Fruit fly (Drosophila melanogaster) whole organism, embryonic: ENCODE measurements around the gene CG13850.

Experiments used
- Ada2b ChIP-seq: fragments of 200-800 bp; sonication (Bioruptor generic); IDR thresholded peaks from 2 replicates; pipeline ENCODE4 v1.3.6; 2022; ENCODE audit warnings: missing biosample characterization, missing genetic modification characterization
- Asciz ChIP-seq: fragments of 200-800 bp; sonication (Bioruptor generic); optimal IDR thresholded peaks from 2 replicates; lab custom pipeline; 2017; ENCODE audit warnings: missing biosample characterization, mild to moderate bottlenecking, missing genetic modification characterization, missing genetic modification reagents
- Bgb ChIP-seq: fragments of 200-800 bp; sonication (Bioruptor generic); IDR thresholded peaks from 2 replicates; pipeline ENCODE4 v1.3.6; 2022; ENCODE audit warnings: missing biosample characterization, missing genetic modification characterization; ENCODE audit not compliant: partially characterized antibody
- Blimp-1 ChIP-seq: fragments of 200-800 bp; sonication (Bioruptor generic); optimal IDR thresholded peaks from 3 replicates; lab custom pipeline; 2018; ENCODE audit warnings: missing biosample characterization, missing genetic modification characterization, mild to moderate bottlenecking, moderate library complexity, missing genetic modification reagents
- C15 ChIP-seq: fragments of 200-800 bp; sonication (Bioruptor generic); IDR thresholded peaks from 3 replicates; pipeline ENCODE4 v1.3.6; 2022; ENCODE audit warnings: missing biosample characterization, missing genetic modification characterization
- CG10209 ChIP-seq: fragments of 200-800 bp; sonication (Bioruptor generic); optimal IDR thresholded peaks from 3 replicates; lab custom pipeline; 2017; ENCODE audit warnings: missing biosample characterization, mild to moderate bottlenecking, missing genetic modification characterization, missing genetic modification reagents
- CG11560 ChIP-seq: fragments of 200-800 bp; sonication (Bioruptor generic); IDR thresholded peaks from 3 replicates; pipeline ENCODE4 v1.3.6; 2022; ENCODE audit warnings: missing biosample characterization, missing genetic modification characterization
- CG13123 ChIP-seq: fragments of 200-800 bp; sonication (Bioruptor generic); optimal IDR thresholded peaks from 2 replicates; lab custom pipeline; 2016; ENCODE audit warnings: missing biosample characterization, missing genetic modification characterization
- CG13775 ChIP-seq: fragments of 200-800 bp; sonication (Bioruptor generic); optimal IDR thresholded peaks from 3 replicates; lab custom pipeline; 2017; ENCODE audit warnings: missing biosample characterization, mild to moderate bottlenecking, missing genetic modification characterization
- CG14014 ChIP-seq: fragments of 200-800 bp; sonication (Bioruptor generic); IDR thresholded peaks from 2 replicates; pipeline ENCODE4 v1.3.6; 2022; ENCODE audit warnings: missing biosample characterization, missing genetic modification characterization
- CG1529 ChIP-seq: fragments of 200-800 bp; sonication (Bioruptor generic); optimal IDR thresholded peaks from 3 replicates; lab custom pipeline; 2018; ENCODE audit warnings: missing biosample characterization, missing genetic modification characterization
- CG15514 ChIP-seq: fragments of 200-800 bp; sonication (Bioruptor generic); optimal IDR thresholded peaks from 3 replicates; lab custom pipeline; 2017; ENCODE audit warnings: missing biosample characterization, missing genetic modification characterization, mild to moderate bottlenecking, moderate library complexity, missing genetic modification reagents
- CG16779 ChIP-seq: fragments of 200-800 bp; sonication (Bioruptor generic); IDR thresholded peaks from 2 replicates; pipeline ENCODE4 v1.3.6; 2022; ENCODE audit warnings: missing biosample characterization, missing genetic modification characterization
- CG17612 ChIP-seq: fragments of 200-800 bp; sonication (Bioruptor generic); IDR thresholded peaks from 2 replicates; pipeline ENCODE4 v1.3.6; 2022; ENCODE audit warnings: missing biosample characterization, missing genetic modification characterization
- CG17829 ChIP-seq: fragments of 200-800 bp; optimal IDR thresholded peaks from 2 replicates; lab custom pipeline; 2019; ENCODE audit warnings: missing biosample characterization, mild to moderate bottlenecking, missing genetic modification characterization, moderate library complexity
- CG1792 ChIP-seq: fragments of 200-800 bp; sonication (Bioruptor generic); optimal IDR thresholded peaks from 2 replicates; lab custom pipeline; 2016; ENCODE audit warnings: missing biosample characterization, missing genetic modification characterization
- CG30403 ChIP-seq: fragments of 200-800 bp; sonication (Bioruptor generic); optimal IDR thresholded peaks from 3 replicates; lab custom pipeline; 2016; ENCODE audit warnings: missing biosample characterization, missing genetic modification characterization
- CG34376 ChIP-seq: fragments of 200-800 bp; sonication (Bioruptor generic); optimal IDR thresholded peaks from 2 replicates; lab custom pipeline; 2018; ENCODE audit warnings: missing biosample characterization, mild to moderate bottlenecking, missing genetic modification characterization
- CG4424 ChIP-seq: fragments of 200-800 bp; sonication (Bioruptor generic); optimal IDR thresholded peaks from 3 replicates; lab custom pipeline; 2016; ENCODE audit warnings: missing biosample characterization, missing genetic modification characterization
- CG5180 ChIP-seq: fragments of 200-800 bp; sonication (Bioruptor generic); optimal IDR thresholded peaks from 3 replicates; lab custom pipeline; 2017; ENCODE audit warnings: missing biosample characterization, missing genetic modification characterization, mild to moderate bottlenecking, moderate library complexity, missing genetic modification reagents
- CG6765 ChIP-seq: fragments of 200-800 bp; sonication (Bioruptor generic); optimal IDR thresholded peaks from 3 replicates; lab custom pipeline; 2017; ENCODE audit warnings: missing biosample characterization, mild to moderate bottlenecking, missing genetic modification characterization
- CG6854 ChIP-seq: fragments of 200-800 bp; sonication (Bioruptor generic); optimal IDR thresholded peaks from 3 replicates; lab custom pipeline; 2017; ENCODE audit warnings: missing biosample characterization, mild to moderate bottlenecking, missing genetic modification characterization
- CG7745 ChIP-seq: fragments of 200-800 bp; sonication (Bioruptor generic); optimal IDR thresholded peaks from 2 replicates; lab custom pipeline; 2018; ENCODE audit warnings: missing biosample characterization, mild to moderate bottlenecking, missing genetic modification characterization, moderate library complexity
- CG8478 ChIP-seq: fragments of >200 bp; optimal IDR thresholded peaks from 2 replicates; lab custom pipeline; 2018
- CHES-1-like ChIP-seq: fragments of 200-800 bp; sonication (Bioruptor generic); optimal IDR thresholded peaks from 2 replicates; lab custom pipeline; 2016; ENCODE audit warnings: missing biosample characterization, missing genetic modification characterization
- CoRest ChIP-seq: fragments of 200-800 bp; sonication (Bioruptor generic); optimal IDR thresholded peaks from 3 replicates; lab custom pipeline; 2018; ENCODE audit warnings: missing biosample characterization, mild to moderate bottlenecking, missing genetic modification characterization, moderate library complexity
- Deaf1 ChIP-seq: fragments of 200-800 bp; optimal IDR thresholded peaks from 3 replicates; lab custom pipeline; 2019; ENCODE audit warnings: missing biosample characterization, mild to moderate bottlenecking, missing genetic modification characterization, moderate library complexity
- Doc2 ChIP-seq: fragments of 200-800 bp; sonication (Bioruptor generic); IDR thresholded peaks from 2 replicates; pipeline ENCODE4 v1.3.6; 2022; ENCODE audit warnings: missing biosample characterization, missing genetic modification characterization
- Dref ChIP-seq: fragments of 200-800 bp; sonication (Bioruptor generic); IDR thresholded peaks from 2 replicates; pipeline ENCODE4 v1.3.6; 2022; ENCODE audit warnings: missing biosample characterization, missing genetic modification characterization
- H15 ChIP-seq: fragments of 200-800 bp; sonication (Bioruptor generic); IDR thresholded peaks from 3 replicates; pipeline ENCODE4 v1.3.6; 2022; ENCODE audit warnings: missing biosample characterization, missing genetic modification characterization
- HLH4C ChIP-seq: fragments of 200-800 bp; sonication (Bioruptor generic); IDR thresholded peaks from 3 replicates; pipeline ENCODE4 v1.3.6; 2022; ENCODE audit warnings: missing biosample characterization, missing genetic modification characterization; ENCODE audit not compliant: partially characterized antibody
- HmgD ChIP-seq: fragments of 200-800 bp; sonication (Bioruptor generic); optimal IDR thresholded peaks from 3 replicates; lab custom pipeline; 2016; ENCODE audit warnings: missing biosample characterization, missing genetic modification characterization
- Hmx ChIP-seq: fragments of 200-800 bp; sonication (Bioruptor generic); optimal IDR thresholded peaks from 2 replicates; lab custom pipeline; 2016; ENCODE audit warnings: missing biosample characterization, missing genetic modification characterization
- Hr51 ChIP-seq, 2 experiments: fragments of 200-800 bp; sonication (Bioruptor generic); optimal IDR thresholded peaks; 2 replicates in 1 of 2; 3 replicates in 1 of 2; lab custom pipeline; 2016 to 2018; ENCODE audit warnings: missing biosample characterization in 2 of 2, missing genetic modification characterization in 2 of 2, mild to moderate bottlenecking in 1 of 2, moderate library complexity in 1 of 2
- Hr78 ChIP-seq, 2 experiments: fragments of 200-800 bp in 1 of 2; fragments of >200 bp in 1 of 2; sonication (Bioruptor generic) in 1 of 2; optimal IDR thresholded peaks; 2 replicates each; lab custom pipeline; 2017 to 2019; ENCODE audit warnings: missing biosample characterization in 2 of 2, missing genetic modification characterization in 2 of 2, mild to moderate bottlenecking in 1 of 2, moderate library complexity in 1 of 2
- Nf-YC ChIP-seq: fragments of 200-800 bp; optimal IDR thresholded peaks from 3 replicates; lab custom pipeline; 2019; ENCODE audit warnings: missing biosample characterization, mild to moderate bottlenecking, missing genetic modification characterization, moderate library complexity
- TFAM ChIP-seq: fragments of 200-800 bp; sonication (Bioruptor generic); optimal IDR thresholded peaks from 2 replicates; lab custom pipeline; 2017; ENCODE audit warnings: missing biosample characterization, missing genetic modification characterization, inconsistent platforms
- Vsx1 ChIP-seq: fragments of 200-800 bp; sonication (Bioruptor generic); optimal IDR thresholded peaks from 2 replicates; lab custom pipeline; 2017; ENCODE audit warnings: missing biosample characterization, mild to moderate bottlenecking, missing genetic modification characterization, missing genetic modification reagents
- amos ChIP-seq: fragments of 200-800 bp; sonication (Bioruptor generic); IDR thresholded peaks from 2 replicates; pipeline ENCODE4 v1.3.6; 2022; ENCODE audit warnings: missing biosample characterization, missing genetic modification characterization; ENCODE audit not compliant: partially characterized antibody
- aop ChIP-seq: fragments of 200-800 bp; sonication (Bioruptor generic); IDR thresholded peaks from 2 replicates; pipeline ENCODE4 v1.3.6; 2022; ENCODE audit warnings: missing biosample characterization, missing genetic modification characterization
- cato ChIP-seq: fragments of 200-800 bp; sonication (Bioruptor generic); optimal IDR thresholded peaks from 2 replicates; lab custom pipeline; 2016; ENCODE audit warnings: missing biosample characterization, missing genetic modification characterization, borderline replicate concordance
- ewg ChIP-seq: fragments of 200-800 bp; sonication (Bioruptor generic); optimal IDR thresholded peaks from 3 replicates; lab custom pipeline; 2017; ENCODE audit warnings: mild to moderate bottlenecking, missing biosample characterization, missing genetic modification reagents, missing genetic modification characterization
- exex ChIP-seq: fragments of 200-800 bp; sonication (Bioruptor generic); optimal IDR thresholded peaks from 4 replicates; lab custom pipeline; 2018; ENCODE audit warnings: missing biosample characterization, mild to moderate bottlenecking, missing genetic modification characterization, moderate library complexity
- jigr1 ChIP-seq: fragments of 200-800 bp; sonication (Bioruptor generic); IDR thresholded peaks from 3 replicates; pipeline ENCODE4 v1.3.6; 2022; ENCODE audit warnings: missing biosample characterization, missing genetic modification characterization
- jing ChIP-seq: fragments of 200-800 bp; sonication (Bioruptor generic); optimal IDR thresholded peaks from 2 replicates; lab custom pipeline; 2018; ENCODE audit warnings: missing biosample characterization, mild to moderate bottlenecking, missing genetic modification characterization
- luna ChIP-seq: fragments of 200-800 bp; sonication (Bioruptor generic); optimal IDR thresholded peaks from 2 replicates; lab custom pipeline; 2016; ENCODE audit warnings: missing biosample characterization, missing genetic modification characterization
- peb ChIP-seq: fragments of 200-800 bp; sonication (Bioruptor generic); IDR thresholded peaks from 2 replicates; pipeline ENCODE4 v1.3.6; 2022; ENCODE audit warnings: missing biosample characterization, missing genetic modification characterization
- row ChIP-seq: fragments of 200-800 bp; sonication (Bioruptor generic); IDR thresholded peaks from 3 replicates; pipeline ENCODE4 v1.3.6; 2022; ENCODE audit warnings: missing biosample characterization, missing genetic modification characterization
- sd ChIP-seq: fragments of 200-800 bp; sonication (Bioruptor generic); optimal IDR thresholded peaks from 3 replicates; lab custom pipeline; 2018; ENCODE audit warnings: missing biosample characterization, mild to moderate bottlenecking, missing genetic modification characterization, moderate library complexity
- stwl ChIP-seq: fragments of 200-800 bp; sonication (Bioruptor generic); optimal IDR thresholded peaks from 3 replicates; lab custom pipeline; 2018; ENCODE audit warnings: missing biosample characterization, mild to moderate bottlenecking, missing genetic modification characterization, moderate library complexity

CG13850 gene

DNA sequence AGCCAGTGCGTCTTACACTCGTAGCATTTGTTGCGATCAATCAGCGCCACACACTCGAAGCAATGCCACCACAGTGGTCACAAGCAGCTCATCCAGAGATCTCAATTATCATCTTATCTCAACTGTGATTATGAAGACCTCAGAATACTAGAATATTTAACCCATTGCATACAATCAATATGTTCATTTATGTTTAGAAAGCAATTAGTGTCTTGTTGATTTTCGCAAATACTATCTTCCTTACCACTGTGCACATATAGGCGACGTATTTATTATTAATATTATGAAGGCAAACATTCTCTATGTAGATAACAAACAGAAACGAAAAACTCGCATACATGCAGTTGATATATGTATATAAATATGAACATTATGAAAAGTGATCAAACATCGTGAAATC, 51.9 kb downstream of the CG13850 start (continued):
- peak; percentile 81 for TF ChIP-seq CG10209 (GFP tag; lab: Kevin White, UChicago)
- TF ChIP-seq Blimp-1 (GFP tag; lab: Kevin White, UChicago): peak; percentile 88
- no peak for TF ChIP-seq CG6765 (GFP tag; lab: Kevin White, UChicago)
- TF ChIP-seq peb (GFP tag; lab: Robert Waterston, UW): peak; percentile 44; the same call in 1 of the 2 replicates
- peak; percentile 54; the same call in 1 of the 2 replicates for TF ChIP-seq CG14014
- 0 out of 3 replicates have a peak, but pooled peaks have one; percentile 39 for TF ChIP-seq CG11560
- no peak for TF ChIP-seq Bgb (GFP tag; lab: Robert Waterston, UW)
- peak; percentile 32 for TF ChIP-seq CG15514 (GFP tag; lab: Kevin White, UChicago)
- TF ChIP-seq Deaf1 (tag; lab: Kevin White, UChicago): peak; percentile 17
- no peak for TF ChIP-seq jigr1 (GFP tag; lab: Robert Waterston, UW)
- no peak for TF ChIP-seq HLH4C (GFP tag; lab: Robert Waterston, UW)
- no peak for TF ChIP-seq luna (GFP tag; lab: Kevin White, UChicago)
- peak; percentile 39 for TF ChIP-seq CG30403 (GFP tag; lab: Kevin White, UChicago)
- peak; percentile 73 for TF ChIP-seq CG1792 (GFP tag; lab: Kevin White, UChicago)
- TF ChIP-seq cato: peak; percentile 64
- peak; percentile 69 for TF ChIP-seq Ada2b
- TF ChIP-seq Vsx1 (GFP tag; lab: Kevin White, UChicago): peak; percentile 59
- no peak for TF ChIP-seq Hmx (GFP tag; lab: Kevin White, UChicago)
- TF ChIP-seq Hr51 (GFP tag; optimal IDR thresholded peaks at IDR 0.05; lab: Kevin White, UChicago): peak; percentile 27 to 58
- TF ChIP-seq jing (GFP tag; lab: Kevin White, UChicago): peak; percentile 23
- peak; percentile 20 for TF ChIP-seq HmgD
- no peak for TF ChIP-seq Nf-YC (tag; lab: Kevin White, UChicago)
- peak; percentile 41 for TF ChIP-seq exex
- 0 out of 2 replicates have a peak, but pooled peaks have one; percentile 12 for TF ChIP-seq Doc2 (GFP tag; lab: Robert Waterston, UW)
- peak; percentile 78 for TF ChIP-seq CG17829 (tag; lab: Kevin White, UChicago)
- no peak for TF ChIP-seq CG16779 (GFP tag; lab: Robert Waterston, UW)
- TF ChIP-seq CG17612 (GFP tag; lab: Robert Waterston, UW): peak; percentile 57
- TF ChIP-seq Hr78 (GFP tag; optimal IDR thresholded peaks at IDR 0.05; lab: Kevin White, UChicago): peak in 1 of 2 experiments; percentile 34
- TF ChIP-seq Asciz: peak; percentile 92
- peak; percentile 60 for TF ChIP-seq CG7745 (tag; lab: Kevin White, UChicago)
- peak; percentile 73 for TF ChIP-seq CG4424 (GFP tag; lab: Kevin White, UChicago)
- peak; percentile 20 for TF ChIP-seq sd (tag; lab: Kevin White, UChicago)
- TF ChIP-seq CG13123 (GFP tag; lab: Kevin White, UChicago): peak; percentile 69
- TF ChIP-seq stwl (tag; lab: Kevin White, UChicago): peak; percentile 23
- TF ChIP-seq H15: no peak
- TF ChIP-seq amos (GFP tag; lab: Robert Waterston, UW): no peak
- no peak for TF ChIP-seq CG8478
- no peak for TF ChIP-seq C15 (GFP tag; lab: Robert Waterston, UW)
- peak; percentile 17 for TF ChIP-seq CHES-1-like
- TF ChIP-seq CG1529: peak; percentile 81
- peak; percentile 22 for TF ChIP-seq CG5180 (GFP tag; lab: Kevin White, UChicago)
- TF ChIP-seq aop (GFP tag; lab: Robert Waterston, UW): no peak
- no peak for TF ChIP-seq Dref (GFP tag; lab: Robert Waterston, UW)
- TF ChIP-seq CG13775 (GFP tag; lab: Kevin White, UChicago): peak; percentile 44
- peak; percentile 17 for TF ChIP-seq TFAM (GFP tag; lab: Kevin White, UChicago)
- TF ChIP-seq CG34376: peak; percentile 1
- TF ChIP-seq ewg (GFP tag; lab: Kevin White, UChicago): peak; percentile 62
- peak; percentile 67; the same call in 2 of the 3 replicates for TF ChIP-seq row
- TF ChIP-seq CG6854: no peak
- TF ChIP-seq CoRest: peak; percentile 68
